Worm (Caenorhabditis elegans): Measurements from ENCODE around the gene F41E6.15.

The F41E6.15 gene

ce11 chrV:8631277-8631765 is 28.8 kb upstream of the F41E6.15 start, which contains the start of gene atg-18 (continued):
- no peak for TF ChIP-seq ama-1 (optimal IDR thresholded peaks at IDR 0.05)
- no peak for TF ChIP-seq ama-1 (GFP tag; optimal IDR thresholded peaks at IDR 0.05)
- TF ChIP-seq madf-6 (GFP tag; IDR thresholded peaks at IDR 0.05): no peak
- no peak for TF ChIP-seq egrh-3 (GFP tag; IDR thresholded peaks at IDR 0.05)
- peak; percentile 49 for TF ChIP-seq attf-5 (GFP tag; optimal IDR thresholded peaks at IDR 0.05)
- no peak for TF ChIP-seq attf-3 (GFP tag; conservative IDR thresholded peaks at IDR 0.05)
- TF ChIP-seq cebp-2 (GFP tag; IDR thresholded peaks at IDR 0.05): no peak
- TF ChIP-seq pbrm-1 (GFP tag; IDR thresholded peaks at IDR 0.05): peak; percentile 68
- TF ChIP-seq mel-28 (tag; optimal IDR thresholded peaks at IDR 0.05; ENCODE audit: borderline replicate concordance): no peak
- TF ChIP-seq F57A8.1 (GFP tag; optimal IDR thresholded peaks at IDR 0.05): no peak
- TF ChIP-seq fkh-3 (tag; optimal IDR thresholded peaks at IDR 0.05): no peak
- no peak for TF ChIP-seq nhr-120 (GFP tag; IDR thresholded peaks at IDR 0.05)
- TF ChIP-seq egl-18 (GFP tag; IDR thresholded peaks at IDR 0.05): no peak
- no peak for TF ChIP-seq zim-3 (tag; optimal IDR thresholded peaks at IDR 0.05)
- TF ChIP-seq K11D2.4 (GFP tag; IDR thresholded peaks at IDR 0.05): no peak
- TF ChIP-seq nfya-1 (tag; optimal IDR thresholded peaks at IDR 0.05; ENCODE audit: borderline replicate concordance, insufficient read depth): no peak
- peak; percentile 56 for TF ChIP-seq K12H6.12 (tag; optimal IDR thresholded peaks at IDR 0.05)
- TF ChIP-seq bed-1 (GFP tag; IDR thresholded peaks at IDR 0.05): no peak
- no peak for TF ChIP-seq B0019.2 (GFP tag; conservative IDR thresholded peaks at IDR 0.05)
- TF ChIP-seq lsy-27 (tag; optimal IDR thresholded peaks at IDR 0.05; ENCODE audit: borderline replicate concordance, insufficient read depth): no peak
- peak; percentile 31; the same call in 1 of the 2 replicates for TF ChIP-seq hmg-1.2 (GFP tag; IDR thresholded peaks at IDR 0.05)
- TF ChIP-seq dpff-1 (tag; optimal IDR thresholded peaks at IDR 0.05): no peak
- TF ChIP-seq ztf-25 (GFP tag; IDR thresholded peaks at IDR 0.05): 0 out of 2 replicates have a peak, but pooled peaks have one; percentile 9
- no peak for TF ChIP-seq ceh-40 (GFP tag; IDR thresholded peaks at IDR 0.05)
- no peak for TF ChIP-seq gei-17 (GFP tag; optimal IDR thresholded peaks at IDR 0.05)
- TF ChIP-seq rec-8 (tag; optimal IDR thresholded peaks at IDR 0.05): no peak
- TF ChIP-seq Y53F4B.3 (GFP tag; IDR thresholded peaks at IDR 0.05): no peak
- TF ChIP-seq nhr-80 (tag; optimal IDR thresholded peaks at IDR 0.05): peak; percentile 82
- no peak for TF ChIP-seq nhr-27 (tag; optimal IDR thresholded peaks at IDR 0.05)
- TF ChIP-seq snpc-3.4 (tag; optimal IDR thresholded peaks at IDR 0.05): no peak
- no peak for TF ChIP-seq somi-1 (GFP tag; optimal IDR thresholded peaks at IDR 0.05)
- no peak for TF ChIP-seq F57C9.4 (tag; optimal IDR thresholded peaks at IDR 0.05)
- TF ChIP-seq madf-8 (GFP tag; conservative IDR thresholded peaks at IDR 0.05): no peak
- no peak for TF ChIP-seq ztf-28 (GFP tag; IDR thresholded peaks at IDR 0.05)
- no peak for TF ChIP-seq B0035.1 (tag; optimal IDR thresholded peaks at IDR 0.05)
- TF ChIP-seq let-607 (tag; optimal IDR thresholded peaks at IDR 0.05): no peak
- no peak for TF ChIP-seq snpc-1.3 (tag; optimal IDR thresholded peaks at IDR 0.05; ENCODE audit: insufficient read depth)
- TF ChIP-seq lir-1 (GFP tag; conservative IDR thresholded peaks at IDR 0.05): 0 out of 2 replicates have a peak, but pooled peaks have one; percentile 16
- TF ChIP-seq C06A6.2 (GFP tag; conservative IDR thresholded peaks at IDR 0.05): no peak
- TF ChIP-seq snpc-1.1 (tag; optimal IDR thresholded peaks at IDR 0.05; ENCODE audit: insufficient read depth): no peak
- TF ChIP-seq ceh-91 (GFP tag; IDR thresholded peaks at IDR 0.05): no peak
- TF ChIP-seq lin-40 (tag; optimal IDR thresholded peaks at IDR 0.05): no peak
- no peak for TF ChIP-seq C17E4.6 (GFP tag; IDR thresholded peaks at IDR 0.05)
- no peak for TF ChIP-seq ztf-3 (GFP tag; optimal IDR thresholded peaks at IDR 0.05)
- TF ChIP-seq F55B11.4 (tag; optimal IDR thresholded peaks at IDR 0.05; ENCODE audit: borderline replicate concordance, insufficient read depth): no peak
- TF ChIP-seq T07F8.4 (tag; optimal IDR thresholded peaks at IDR 0.05): no peak
- no peak for TF ChIP-seq egl-44 (GFP tag; IDR thresholded peaks at IDR 0.05)
